In genomic region chr2L:10987370-10987853, dm6 we compare ENCODE assay signal across 2 fruit fly cellular contexts.
A peak's percentile ranks its signal among the peaks of the same experiment; 100 is the strongest.
TF ChIP-seq lines count a peak whose summit lies in the region.

piwi (minus strand) TSS chr2L:10987420.
CG12253 (plus strand) TSS chr2L:10987806.

TF ChIP-seq in whole organism, embryonic, 481 proteins besides CTCF, POLR2A, EP300 and RAD21 (continued from another document and continues in another):
- TF ChIP-seq CG17829 (tag; optimal IDR thresholded peaks at IDR 0.05; lab: Kevin White, UChicago) (peak; percentile 57), chinmo (GFP tag; IDR thresholded peaks at IDR 0.05; lab: Robert Waterston, UW; ENCODE audit: partially characterized antibody) (no peak), ci (GFP tag; IDR thresholded peaks at IDR 0.05; lab: Robert Waterston, UW) (no peak), CG9797 (GFP tag; optimal IDR thresholded peaks at IDR 0.05; lab: Kevin White, UChicago) (peak; percentile 31), Chrac-16 (GFP tag; optimal IDR thresholded peaks at IDR 0.05; lab: Kevin White, UChicago) (peak; percentile 78), CG2875 (GFP tag; optimal IDR thresholded peaks at IDR 0.05; lab: Kevin White, UChicago) (peak; percentile 57), vfl (GFP tag; optimal IDR thresholded peaks at IDR 0.05; lab: Kevin White, UChicago) (no peak), pum (GFP tag; optimal IDR thresholded peaks at IDR 0.05; lab: Kevin White, UChicago) (peak; percentile 28), klu (GFP tag; IDR thresholded peaks at IDR 0.05; lab: Robert Waterston, UW) (peak; percentile 78; the same call in 1 of the 2 replicates), Optix (GFP tag; IDR thresholded peaks at IDR 0.05; lab: Robert Waterston, UW) (no peak), CG10462 (GFP tag; optimal IDR thresholded peaks at IDR 0.05; lab: Kevin White, UChicago) (peak; percentile 8), CG9817 (tag; optimal IDR thresholded peaks at IDR 0.05; lab: Kevin White, UChicago) (peak; percentile 78), wor (GFP tag; IDR thresholded peaks at IDR 0.05; lab: Robert Waterston, UW) (peak; percentile 75), tll (GFP tag; optimal IDR thresholded peaks at IDR 0.05; lab: Kevin White, UChicago) (no peak), CG30403 (GFP tag; optimal IDR thresholded peaks at IDR 0.05; lab: Kevin White, UChicago) (peak; percentile 93), Lhr (GFP tag; optimal IDR thresholded peaks at IDR 0.05; lab: Kevin White, UChicago) (peak; percentile 48), pfk (GFP tag; optimal IDR thresholded peaks at IDR 0.05; lab: Kevin White, UChicago) (no peak), Sry-β (GFP tag; optimal IDR thresholded peaks at IDR 0.05; lab: Kevin White, UChicago) (no peak), bsh (GFP tag; optimal IDR thresholded peaks at IDR 0.05; lab: Kevin White, UChicago) (peak in 1 of 2 experiments; percentile 85), seq (GFP tag; IDR thresholded peaks at IDR 0.05; lab: Robert Waterston, UW) (0 out of 2 replicates have a peak, but pooled peaks have one; percentile 35), CG10147 (GFP tag; optimal IDR thresholded peaks at IDR 0.05; lab: Kevin White, UChicago) (no peak), peb (GFP tag; IDR thresholded peaks at IDR 0.05; lab: Robert Waterston, UW) (no peak), sna (GFP tag; IDR thresholded peaks at IDR 0.05; lab: Robert Waterston, UW; ENCODE audit: partially characterized antibody) (0 out of 2 replicates have a peak, but pooled peaks have one; percentile 16), wek (GFP tag; optimal IDR thresholded peaks at IDR 0.05; lab: Kevin White, UChicago) (no peak), CG12104 (GFP tag; optimal IDR thresholded peaks at IDR 0.05; lab: Kevin White, UChicago) (peak; percentile 19), Hand (GFP tag; optimal IDR thresholded peaks at IDR 0.05; lab: Kevin White, UChicago) (peak; percentile 25), dati (GFP tag; IDR thresholded peaks at IDR 0.05; lab: Robert Waterston, UW) (no peak), stc (GFP tag; IDR thresholded peaks at IDR 0.05; lab: Robert Waterston, UW) (no peak), NC2β (GFP tag; optimal IDR thresholded peaks at IDR 0.05; lab: Kevin White, UChicago) (no peak), CG1233 (GFP tag; optimal IDR thresholded peaks at IDR 0.05; lab: Kevin White, UChicago) (peak; percentile 41), YL-1 (GFP tag; optimal IDR thresholded peaks at IDR 0.05; lab: Kevin White, UChicago) (no peak), salm (tag; optimal IDR thresholded peaks at IDR 0.05; lab: Kevin White, UChicago) (no peak), CG6813 (GFP tag; optimal IDR thresholded peaks at IDR 0.05; lab: Kevin White, UChicago) (no peak), NC2α (GFP tag; optimal IDR thresholded peaks at IDR 0.05; lab: Kevin White, UChicago) (no peak), toy (GFP tag; IDR thresholded peaks at IDR 0.05; lab: Robert Waterston, UW) (no peak), scrt (GFP tag; optimal IDR thresholded peaks at IDR 0.05; lab: Kevin White, UChicago) (no peak), CG12769 (tag; optimal IDR thresholded peaks at IDR 0.05; lab: Kevin White, UChicago) (no peak), odd (GFP tag; optimal IDR thresholded peaks at IDR 0.05; lab: Kevin White, UChicago) (peak; percentile 54), CG42726 (GFP tag; IDR thresholded peaks at IDR 0.05; lab: Robert Waterston, UW; ENCODE audit: partially characterized antibody) (no peak), NfI (GFP tag; optimal IDR thresholded peaks at IDR 0.05; lab: Kevin White, UChicago) (peak; percentile 71), nom (GFP tag; optimal IDR thresholded peaks at IDR 0.05; lab: Kevin White, UChicago) (no peak), CG9437 (GFP tag; optimal IDR thresholded peaks at IDR 0.05; lab: Kevin White, UChicago) (peak; percentile 72), CG7745 (tag; optimal IDR thresholded peaks at IDR 0.05; lab: Kevin White, UChicago) (no peak), CG17612 (GFP tag; IDR thresholded peaks at IDR 0.05; lab: Robert Waterston, UW) (no peak), gt (GFP tag; IDR thresholded peaks at IDR 0.05; lab: Robert Waterston, UW) (no peak), tin (GFP tag; optimal IDR thresholded peaks at IDR 0.05; lab: Kevin White, UChicago) (peak; percentile 37), HLH4C (GFP tag; IDR thresholded peaks at IDR 0.05; lab: Robert Waterston, UW; ENCODE audit: partially characterized antibody) (no peak), pb (GFP tag; optimal IDR thresholded peaks at IDR 0.05; lab: Kevin White, UChicago) (no peak), CG15514 (GFP tag; optimal IDR thresholded peaks at IDR 0.05; lab: Kevin White, UChicago) (peak; percentile 32), CG8290 (GFP tag; optimal IDR thresholded peaks at IDR 0.05; lab: Kevin White, UChicago) (peak; percentile 33), CG8290 (tag; optimal IDR thresholded peaks at IDR 0.05; lab: Kevin White, UChicago) (no peak), kah (GFP tag; optimal IDR thresholded peaks at IDR 0.05; lab: Kevin White, UChicago) (no peak), gro (GFP tag; optimal IDR thresholded peaks at IDR 0.05; lab: Kevin White, UChicago) (no peak), dmrt99B (tag; optimal IDR thresholded peaks at IDR 0.05; lab: Kevin White, UChicago) (no peak), CG8089 (GFP tag; optimal IDR thresholded peaks at IDR 0.05; lab: Kevin White, UChicago) (no peak), CG10274 (GFP tag; optimal IDR thresholded peaks at IDR 0.05; lab: Kevin White, UChicago) (no peak), CG10959 (GFP tag; IDR thresholded peaks at IDR 0.05; lab: Robert Waterston, UW) (peak; percentile 33; the same call in 1 of the 2 replicates), Dp (GFP tag; optimal IDR thresholded peaks at IDR 0.05; lab: Kevin White, UChicago) (peak; percentile 40), Xbp1 (GFP tag; optimal IDR thresholded peaks at IDR 0.05; lab: Kevin White, UChicago) (peak; percentile 83), CG1647 (GFP tag; optimal IDR thresholded peaks at IDR 0.05; lab: Kevin White, UChicago) (no peak), cg (GFP tag; optimal IDR thresholded peaks at IDR 0.05; lab: Kevin White, UChicago) (no peak), HmgZ (tag; optimal IDR thresholded peaks at IDR 0.05; lab: Kevin White, UChicago) (peak; percentile 50), Mes4 (GFP tag; optimal IDR thresholded peaks at IDR 0.05; lab: Kevin White, UChicago) (no peak), CG8765 (GFP tag; IDR thresholded peaks at IDR 0.05; lab: Robert Waterston, UW) (no peak), btn (GFP tag; optimal IDR thresholded peaks at IDR 0.05; lab: Kevin White, UChicago) (no peak), mam (GFP tag; optimal IDR thresholded peaks at IDR 0.05; lab: Kevin White, UChicago) (peak; percentile 25), tgo (GFP tag; IDR thresholded peaks at IDR 0.05; lab: Robert Waterston, UW) (peak; percentile 91)

TF ChIP-seq in whole organism, prepupa, 60 proteins besides CTCF, POLR2A, EP300 and RAD21 (continued from another document):
- TF ChIP-seq Hr39 (GFP tag; optimal IDR thresholded peaks at IDR 0.05; lab: Kevin White, UChicago): no peak
- peak; percentile 36 for TF ChIP-seq Eip75B (GFP tag; optimal IDR thresholded peaks at IDR 0.05; lab: Kevin White, UChicago)
- no peak for TF ChIP-seq CG11294 (GFP tag; IDR thresholded peaks at IDR 0.05; lab: Robert Waterston, UW)
- peak; percentile 63 for TF ChIP-seq Sox15 (GFP tag; optimal IDR thresholded peaks at IDR 0.05; lab: Kevin White, UChicago)
- TF ChIP-seq CG6808 (GFP tag; optimal IDR thresholded peaks at IDR 0.05; lab: Kevin White, UChicago): no peak
- no peak; the same call in 2 of the 3 replicates for TF ChIP-seq CG6163 (GFP tag; IDR thresholded peaks at IDR 0.05; lab: Robert Waterston, UW)
- TF ChIP-seq CG8632 (GFP tag; optimal IDR thresholded peaks at IDR 0.05; lab: Kevin White, UChicago): peak; percentile 66
- peak; percentile 82 for TF ChIP-seq CG10631 (GFP tag; optimal IDR thresholded peaks at IDR 0.05; lab: Kevin White, UChicago)
- TF ChIP-seq CG1621 (tag; optimal IDR thresholded peaks at IDR 0.05; lab: Kevin White, UChicago): no peak
- TF ChIP-seq Ets21C (GFP tag; optimal IDR thresholded peaks at IDR 0.05; lab: Kevin White, UChicago): peak; percentile 50
- no peak for TF ChIP-seq Sox102F (GFP tag; optimal IDR thresholded peaks at IDR 0.05; lab: Kevin White, UChicago)
- no peak for TF ChIP-seq Eip93F (GFP tag; optimal IDR thresholded peaks at IDR 0.05; lab: Kevin White, UChicago)
- TF ChIP-seq dsx (GFP tag; optimal IDR thresholded peaks at IDR 0.05; lab: Kevin White, UChicago; ENCODE audit: poor library complexity, severe bottlenecking): no peak
- peak; percentile 81 for TF ChIP-seq OdsH (GFP tag; optimal IDR thresholded peaks at IDR 0.05; lab: Kevin White, UChicago)
- TF ChIP-seq pdm3 (GFP tag; optimal IDR thresholded peaks at IDR 0.05; lab: Kevin White, UChicago): no peak
- no peak for TF ChIP-seq CG34406 (GFP tag; optimal IDR thresholded peaks at IDR 0.05; lab: Kevin White, UChicago)
- no peak for TF ChIP-seq vri (GFP tag; optimal IDR thresholded peaks at IDR 0.05; lab: Kevin White, UChicago)
- no peak for TF ChIP-seq Blimp-1 (GFP tag; optimal IDR thresholded peaks at IDR 0.05; lab: Kevin White, UChicago)
- no peak for TF ChIP-seq Gug (GFP tag; IDR thresholded peaks at IDR 0.05; lab: Robert Waterston, UW)
- TF ChIP-seq CG4318 (GFP tag; optimal IDR thresholded peaks at IDR 0.05; lab: Kevin White, UChicago): peak; percentile 79
- TF ChIP-seq CG11762 (GFP tag; optimal IDR thresholded peaks at IDR 0.05; lab: Kevin White, UChicago; ENCODE audit: insufficient read depth): no peak
- TF ChIP-seq cyc (GFP tag; optimal IDR thresholded peaks at IDR 0.05; lab: Kevin White, UChicago): peak; percentile 46
- peak; percentile 77 for TF ChIP-seq acj6 (GFP tag; optimal IDR thresholded peaks at IDR 0.05; lab: Kevin White, UChicago)
- TF ChIP-seq spab (GFP tag; optimal IDR thresholded peaks at IDR 0.05; lab: Kevin White, UChicago): no peak
- TF ChIP-seq CG10669 (GFP tag; optimal IDR thresholded peaks at IDR 0.05; lab: Kevin White, UChicago): no peak
- no peak for TF ChIP-seq CG8319 (GFP tag; optimal IDR thresholded peaks at IDR 0.05; lab: Kevin White, UChicago)
- no peak for TF ChIP-seq CG7368 (GFP tag; optimal IDR thresholded peaks at IDR 0.05; lab: Kevin White, UChicago)
- TF ChIP-seq fd85E (GFP tag; optimal IDR thresholded peaks at IDR 0.05; lab: Kevin White, UChicago): no peak
- TF ChIP-seq topi (GFP tag; optimal IDR thresholded peaks at IDR 0.05; lab: Kevin White, UChicago): peak; percentile 55
- TF ChIP-seq Hr38 (GFP tag; optimal IDR thresholded peaks at IDR 0.05; lab: Kevin White, UChicago): no peak
- peak; percentile 54 for TF ChIP-seq CG3032 (tag; optimal IDR thresholded peaks at IDR 0.05; lab: Kevin White, UChicago)
- peak; percentile 34 for TF ChIP-seq Met (GFP tag; optimal IDR thresholded peaks at IDR 0.05; lab: Kevin White, UChicago)
- no peak for TF ChIP-seq CG6854 (GFP tag; optimal IDR thresholded peaks at IDR 0.05; lab: Kevin White, UChicago)
- TF ChIP-seq achi (GFP tag; optimal IDR thresholded peaks at IDR 0.05; lab: Kevin White, UChicago): no peak
- no peak for TF ChIP-seq CG32006 (GFP tag; optimal IDR thresholded peaks at IDR 0.05; lab: Kevin White, UChicago)
- TF ChIP-seq CG15336 (GFP tag; IDR thresholded peaks at IDR 0.05; lab: Robert Waterston, UW): peak; percentile 84
- TF ChIP-seq fd59A (GFP tag; optimal IDR thresholded peaks at IDR 0.05; lab: Kevin White, UChicago): peak; percentile 37
TF ChIP-seq in whole organism, prepupa: peak in this region for 22.
